Worm (Caenorhabditis elegans) whole organism, L1 larva: ENCODE data around the gene srx-133.

Experiments used
- hpl-2 ChIP-seq: fragments of 150-350 bp; optimal IDR thresholded peaks from 2 replicates; lab custom pipeline; 2014; ENCODE audit warnings: missing biosample characterization, missing genetic modification reagents, missing genetic modification characterization
- lin-14 ChIP-seq: fragments of 200-800 bp; sonication (Bioruptor generic); optimal IDR thresholded peaks from 2 replicates; lab custom pipeline; 2018; ENCODE audit warnings: mild to moderate bottlenecking, missing genetic modification characterization, moderate library complexity, missing compliant biosample characterization

DNA sequence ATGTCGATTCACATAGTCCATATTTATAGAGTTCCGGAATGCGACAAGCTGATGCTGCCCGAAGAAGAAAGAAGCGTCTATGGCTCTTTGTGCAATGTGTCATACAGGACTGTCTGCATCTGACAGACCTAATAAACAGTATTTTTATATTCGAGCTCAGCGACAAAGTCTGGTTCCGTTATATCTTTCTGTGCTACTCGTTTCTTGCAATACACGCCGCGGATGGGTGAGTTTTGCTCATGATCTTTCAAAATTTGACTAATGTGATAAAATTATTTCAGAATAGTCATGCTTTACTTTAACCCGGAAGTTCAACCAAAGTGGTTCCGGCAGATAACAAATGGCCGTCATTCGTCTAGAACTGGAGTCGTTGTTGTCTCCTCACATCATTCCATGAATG lies 15.2 kb downstream of the srx-133 start:
- TF ChIP-seq lin-14 (GFP tag; lab: Kevin White, UChicago), result no peak
- TF ChIP-seq hpl-2 (GFP tag; lab: Kevin White, UChicago), result no peak
